Worm (Caenorhabditis elegans) whole organism, mixed stage, embryonic: ENCODE measurements around the gene fbxb-116.

Experiments
- M03D4.4 ChIP-seq: sonication (generic microtip); optimal IDR thresholded peaks from 2 replicates; lab custom pipeline; 2017; ENCODE audit warnings: mild to moderate bottlenecking, missing genetic modification characterization, missing compliant biosample characterization
- bed-3 ChIP-seq: fragments of 200-800 bp; sonication (Bioruptor generic); optimal IDR thresholded peaks from 3 replicates; lab custom pipeline; 2018; ENCODE audit warnings: mild to moderate bottlenecking, missing genetic modification characterization, moderate library complexity, missing compliant biosample characterization
- blmp-1 ChIP-seq: fragments of 150-350 bp; optimal IDR thresholded peaks from 2 replicates; lab custom pipeline; 2014; ENCODE audit warnings: missing biosample characterization, missing genetic modification characterization
- ceh-39 ChIP-seq: fragments of 150-350 bp; optimal IDR thresholded peaks from 2 replicates; lab custom pipeline; 2014; ENCODE audit warnings: missing biosample characterization, missing genetic modification characterization
- ceh-43 ChIP-seq: fragments of 200-800 bp; sonication (Bioruptor generic); optimal IDR thresholded peaks from 2 replicates; lab custom pipeline; 2018; ENCODE audit warnings: mild to moderate bottlenecking, missing genetic modification characterization, moderate library complexity, missing compliant biosample characterization
- ceh-83 ChIP-seq: fragments of 200-800 bp; sonication (Bioruptor generic); optimal IDR thresholded peaks from 2 replicates; lab custom pipeline; 2018; ENCODE audit warnings: mild to moderate bottlenecking, missing genetic modification characterization, missing compliant biosample characterization
- ces-1 ChIP-seq: fragments of 150-350 bp; optimal IDR thresholded peaks from 2 replicates; lab custom pipeline; 2014; ENCODE audit warnings: missing biosample characterization, missing genetic modification reagents, missing genetic modification characterization
- drap-1 ChIP-seq: fragments of 200-800 bp; sonication (Bioruptor generic); optimal IDR thresholded peaks from 3 replicates; lab custom pipeline; 2018; ENCODE audit warnings: mild to moderate bottlenecking, missing genetic modification characterization, missing compliant biosample characterization
- elt-1 ChIP-seq: sonication (generic microtip); optimal IDR thresholded peaks from 2 replicates; lab custom pipeline; 2017; ENCODE audit warnings: missing genetic modification characterization, mild to moderate bottlenecking, missing compliant biosample characterization, antibody characterized with exemption, moderate library complexity, borderline replicate concordance; ENCODE audit not compliant: insufficient read depth
- elt-3 ChIP-seq: fragments of 150-350 bp; optimal IDR thresholded peaks from 2 replicates; lab custom pipeline; 2014; ENCODE audit warnings: missing biosample characterization, missing genetic modification characterization
- flh-1 ChIP-seq: fragments of 200-800 bp; sonication (Bioruptor generic); optimal IDR thresholded peaks from 2 replicates; lab custom pipeline; 2018; ENCODE audit warnings: mild to moderate bottlenecking, missing genetic modification characterization, moderate library complexity, missing compliant biosample characterization
- ham-2 ChIP-seq: fragments of 200-800 bp; sonication (Bioruptor generic); optimal IDR thresholded peaks from 2 replicates; lab custom pipeline; 2018; ENCODE audit warnings: mild to moderate bottlenecking, missing genetic modification characterization, missing compliant biosample characterization
- hlh-1 ChIP-seq: fragments of 150-350 bp; optimal IDR thresholded peaks from 2 replicates; lab custom pipeline; 2014; ENCODE audit warnings: missing biosample characterization, missing genetic modification reagents, missing genetic modification characterization
- lin-13 ChIP-seq: fragments of 150-350 bp; optimal IDR thresholded peaks from 2 replicates; lab custom pipeline; 2014; ENCODE audit warnings: missing biosample characterization, missing genetic modification characterization
- lin-32 ChIP-seq: fragments of 200-800 bp; sonication (Bioruptor generic); optimal IDR thresholded peaks from 2 replicates; lab custom pipeline; 2018; ENCODE audit warnings: mild to moderate bottlenecking, missing genetic modification characterization, missing compliant biosample characterization
- lsy-2 ChIP-seq: fragments of 150-350 bp; optimal IDR thresholded peaks from 2 replicates; lab custom pipeline; 2014; ENCODE audit warnings: missing biosample characterization, missing genetic modification characterization
- mab-5 ChIP-seq: fragments of 150-350 bp; optimal IDR thresholded peaks from 2 replicates; lab custom pipeline; 2014; ENCODE audit warnings: missing biosample characterization, missing genetic modification characterization
- mep-1 ChIP-seq: fragments of 150-350 bp; optimal IDR thresholded peaks from 2 replicates; lab custom pipeline; 2017; ENCODE audit warnings: missing biosample characterization, missing genetic modification reagents, missing genetic modification characterization, inconsistent platforms
- mls-2 ChIP-seq: sonication (generic microtip); optimal IDR thresholded peaks from 2 replicates; lab custom pipeline; 2016; ENCODE audit warnings: mild to moderate bottlenecking, missing genetic modification characterization, moderate library complexity, missing compliant biosample characterization
- nhr-12 ChIP-seq: fragments of 150-350 bp; optimal IDR thresholded peaks from 2 replicates; lab custom pipeline; 2014; ENCODE audit warnings: missing biosample characterization, missing genetic modification characterization
- nhr-2 ChIP-seq: fragments of 150-350 bp; optimal IDR thresholded peaks from 2 replicates; lab custom pipeline; 2014; ENCODE audit warnings: missing biosample characterization, missing genetic modification characterization
- nhr-237 ChIP-seq: fragments of 150-350 bp; optimal IDR thresholded peaks from 2 replicates; lab custom pipeline; 2014; ENCODE audit warnings: missing biosample characterization, missing genetic modification characterization
- nhr-28 ChIP-seq: fragments of 150-350 bp; optimal IDR thresholded peaks from 2 replicates; lab custom pipeline; 2014; ENCODE audit warnings: missing biosample characterization, missing genetic modification characterization
- nhr-76 ChIP-seq: sonication (generic microtip); optimal IDR thresholded peaks from 2 replicates; lab custom pipeline; 2017; ENCODE audit warnings: missing biosample characterization, missing genetic modification characterization
- pha-4 ChIP-seq: fragments of 150-350 bp; optimal IDR thresholded peaks from 2 replicates; lab custom pipeline; 2018; ENCODE audit warnings: missing biosample characterization, missing genetic modification reagents, missing genetic modification characterization
- sem-2 ChIP-seq: fragments of 200-800 bp; sonication (Bioruptor generic); optimal IDR thresholded peaks from 2 replicates; lab custom pipeline; 2018; ENCODE audit warnings: mild to moderate bottlenecking, missing genetic modification characterization, missing compliant biosample characterization
- snpc-4 ChIP-seq: fragments of 150-350 bp; optimal IDR thresholded peaks from 2 replicates; lab custom pipeline; 2014; ENCODE audit warnings: missing biosample characterization, missing genetic modification characterization
- sptf-1 ChIP-seq: sonication (generic microtip); optimal IDR thresholded peaks from 2 replicates; lab custom pipeline; 2017; ENCODE audit warnings: mild to moderate bottlenecking, missing genetic modification characterization, moderate library complexity, missing compliant biosample characterization
- tbx-8 ChIP-seq: fragments of 200-800 bp; sonication (Bioruptor generic); optimal IDR thresholded peaks from 2 replicates; lab custom pipeline; 2018; ENCODE audit warnings: mild to moderate bottlenecking, missing genetic modification characterization, moderate library complexity, missing compliant biosample characterization
- unc-120 ChIP-seq: sonication (generic microtip); optimal IDR thresholded peaks from 2 replicates; lab custom pipeline; 2017; ENCODE audit warnings: missing genetic modification characterization, missing compliant biosample characterization; ENCODE audit not compliant: poor library complexity, severe bottlenecking
- unc-39 ChIP-seq: fragments of 150-350 bp; optimal IDR thresholded peaks from 2 replicates; lab custom pipeline; 2014; ENCODE audit warnings: missing biosample characterization, missing genetic modification characterization
- unc-62 ChIP-seq: fragments of 150-350 bp; optimal IDR thresholded peaks from 2 replicates; lab custom pipeline; 2014; ENCODE audit warnings: missing biosample characterization, missing genetic modification reagents, missing genetic modification characterization
- zip-8 ChIP-seq: fragments of 150-350 bp; optimal IDR thresholded peaks from 2 replicates; lab custom pipeline; 2014; ENCODE audit warnings: missing biosample characterization, missing genetic modification characterization

fbxb-116 gene

DNA sequence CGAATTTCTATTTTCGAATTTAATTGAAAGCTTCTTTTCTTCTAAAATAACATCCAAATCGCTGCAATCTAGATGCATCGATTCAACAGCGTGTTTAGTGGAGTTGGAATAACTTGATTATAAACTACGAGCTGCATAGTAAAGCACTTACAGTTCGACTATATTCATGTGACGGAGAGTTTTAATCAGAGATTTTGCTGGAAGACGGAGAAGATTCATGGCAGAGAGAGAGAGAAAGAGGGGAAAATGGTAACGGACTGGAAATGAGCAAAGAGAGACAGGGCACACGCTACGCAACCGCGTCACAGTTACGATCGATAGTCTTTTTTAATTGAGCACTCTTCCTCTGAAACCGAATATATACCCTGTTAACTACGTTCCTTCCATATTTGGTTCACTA lies at the start of gene fbxb-116:
fbxb-116 (plus strand) TSS at position 301 of the 400 bp plus-strand sequence.
- TF ChIP-seq mls-2 (no peak), sem-2 (GFP tag; lab: Kevin White, UChicago) (no peak), unc-120 (no peak), sptf-1 (no peak), ceh-83 (GFP tag; lab: Kevin White, UChicago) (no peak), M03D4.4 (tag; lab: Kevin White, UChicago) (no peak), unc-62 (GFP tag; lab: Kevin White, UChicago) (no peak), ces-1 (GFP tag; lab: Kevin White, UChicago) (no peak), elt-1 (tag; lab: Kevin White, UChicago) (no peak), drap-1 (GFP tag; lab: Kevin White, UChicago) (no peak), lin-32 (GFP tag; lab: Kevin White, UChicago) (no peak), flh-1 (GFP tag; lab: Kevin White, UChicago) (no peak), lsy-2 (tag; lab: Kevin White, UChicago) (no peak), mab-5 (tag; lab: Kevin White, UChicago) (no peak), nhr-237 (tag; lab: Kevin White, UChicago) (no peak), snpc-4 (tag; lab: Kevin White, UChicago) (no peak), unc-39 (no peak), nhr-76 (tag; lab: Kevin White, UChicago) (no peak), ceh-39 (tag; lab: Kevin White, UChicago) (no peak), elt-3 (tag; lab: Kevin White, UChicago) (no peak)

DNA sequence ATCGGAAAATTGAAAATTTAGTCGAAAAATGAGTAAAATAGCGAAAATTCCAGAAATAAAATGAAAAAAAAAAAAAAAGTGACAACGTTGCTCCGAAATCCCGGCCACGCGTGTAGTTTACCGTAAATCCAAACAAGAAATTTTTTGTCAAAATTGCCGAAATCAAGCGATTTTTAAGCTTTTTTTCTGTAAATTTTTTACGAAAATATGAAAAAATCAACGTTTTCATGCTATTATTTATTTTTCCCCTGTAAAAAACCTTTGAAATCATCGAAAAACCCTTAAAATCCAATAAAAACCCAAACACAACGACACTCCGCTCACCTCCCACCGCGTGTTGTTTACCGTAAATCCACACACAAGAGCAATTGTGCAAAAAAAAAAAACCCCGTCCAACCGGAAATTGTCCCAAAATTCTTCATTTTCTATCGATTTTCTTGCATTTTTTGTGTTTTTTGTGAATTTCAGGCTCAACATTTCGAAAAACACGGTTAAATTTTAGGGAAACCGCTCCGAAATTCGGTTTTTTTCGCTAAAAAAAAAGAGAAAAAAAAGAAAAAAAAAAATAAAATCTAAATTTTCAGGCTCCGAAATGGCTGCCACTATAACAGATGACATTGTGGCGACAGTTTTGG lies 43.5 kb upstream of the fbxb-116 start, which contains the start of the genes Y39B6A.3 and pph-5:
Y39B6A.3 (minus strand) TSS at position 51 of the 635 bp plus-strand sequence.
pph-5 (plus strand) TSS at position 585 of the 635 bp plus-strand sequence.
- TF ChIP-seq nhr-237 (tag; lab: Kevin White, UChicago) (peak; percentile 57), ham-2 (no peak), unc-62 (GFP tag; lab: Kevin White, UChicago) (no peak), ceh-83 (GFP tag; lab: Kevin White, UChicago) (no peak), blmp-1 (no peak), hlh-1 (tag; lab: Kevin White, UChicago) (no peak), mls-2 (no peak), sptf-1 (peak; percentile 13), nhr-12 (no peak), ceh-43 (no peak), tbx-8 (GFP tag; lab: Kevin White, UChicago) (no peak), nhr-76 (tag; lab: Kevin White, UChicago) (no peak), unc-120 (no peak), bed-3 (GFP tag; lab: Kevin White, UChicago) (no peak), lsy-2 (tag; lab: Kevin White, UChicago) (peak; percentile 13), mep-1 (tag; lab: Kevin White, UChicago) (peak; percentile 20), pha-4 (tag; lab: Kevin White, UChicago) (no peak), unc-39 (no peak), ces-1 (GFP tag; lab: Kevin White, UChicago) (peak; percentile 20)

DNA sequence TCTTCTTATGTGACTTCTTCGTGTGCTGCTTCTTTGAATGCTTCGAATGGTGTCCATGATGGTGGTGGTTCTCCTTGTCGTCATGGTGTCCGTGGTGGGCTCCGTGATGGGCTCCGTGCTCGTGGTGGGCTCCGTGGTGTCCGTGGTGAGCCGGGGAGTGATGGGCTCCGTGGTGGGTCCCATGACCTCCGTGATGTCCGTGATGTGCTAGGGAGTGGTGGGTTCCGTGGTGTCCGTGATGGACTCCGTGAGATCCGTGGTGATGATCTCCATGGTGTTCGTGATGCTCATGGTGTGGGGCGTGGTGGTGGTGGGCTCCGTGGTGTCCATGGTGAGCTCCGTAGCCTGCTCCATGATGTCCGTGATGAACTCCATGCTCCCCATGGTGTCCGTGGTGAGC lies 32.4 kb upstream of the fbxb-116 start:
- TF ChIP-seq nhr-237 (tag; lab: Kevin White, UChicago) = no peak
- TF ChIP-seq nhr-12 = no peak
- TF ChIP-seq mls-2 = no peak
- TF ChIP-seq nhr-2 = no peak
- no peak for TF ChIP-seq hlh-1 (tag; lab: Kevin White, UChicago)
- TF ChIP-seq sem-2 (GFP tag; lab: Kevin White, UChicago) = no peak
- no peak for TF ChIP-seq drap-1 (GFP tag; lab: Kevin White, UChicago)
- TF ChIP-seq nhr-28 (tag; lab: Kevin White, UChicago) = no peak
- no peak for TF ChIP-seq unc-39
- TF ChIP-seq bed-3 (GFP tag; lab: Kevin White, UChicago) = no peak
- TF ChIP-seq ceh-39 (tag; lab: Kevin White, UChicago) = no peak
- TF ChIP-seq zip-8 (tag; lab: Kevin White, UChicago) = no peak
- no peak for TF ChIP-seq unc-120

DNA sequence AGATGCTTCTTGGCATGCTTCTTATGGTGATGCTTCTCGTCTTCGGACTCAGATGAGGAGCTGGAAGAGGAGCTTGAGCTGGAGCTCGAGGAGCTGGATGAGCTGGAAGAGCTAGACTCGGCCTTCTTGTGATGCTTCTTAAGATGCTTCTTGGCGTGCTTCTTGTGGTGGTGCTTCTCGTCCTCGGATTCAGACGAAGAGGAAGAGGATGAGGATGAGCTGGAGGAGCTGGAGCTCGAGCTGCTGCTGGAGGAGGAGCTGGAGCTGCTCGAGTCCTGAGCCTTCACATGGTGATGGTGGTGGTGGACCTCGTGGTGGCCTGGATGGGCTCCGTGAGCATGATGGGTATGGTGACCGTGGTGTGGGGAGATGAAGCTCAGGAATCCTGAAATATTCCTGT lies 30.8 kb upstream of the fbxb-116 start:
- TF ChIP-seq lin-13 (tag; lab: Kevin White, UChicago) (no peak), ceh-83 (GFP tag; lab: Kevin White, UChicago) (no peak), lin-32 (GFP tag; lab: Kevin White, UChicago) (no peak), M03D4.4 (tag; lab: Kevin White, UChicago) (no peak)
